Fruit fly (Drosophila melanogaster): Measurements from ENCODE around the gene CG10005.
"Not testable (repeated sequence)": the region's sequence is repeated elsewhere in the genome, so short reads cannot be mapped to it uniquely, and the experiment has no call there.

CG10005 gene

dm6 chr3R:11968030-11968753, 8.8 kb downstream of the CG10005 start:
- no peak for TF ChIP-seq psq (optimal IDR thresholded peaks at IDR 0.05)
- TF ChIP-seq CG8478 (optimal IDR thresholded peaks at IDR 0.05): no peak
- TF ChIP-seq Dll (optimal IDR thresholded peaks at IDR 0.05): no peak
- no peak for TF ChIP-seq usp (GFP tag; optimal IDR thresholded peaks at IDR 0.05)
- TF ChIP-seq EcR (GFP tag; optimal IDR thresholded peaks at IDR 0.05): no peak

DNA sequence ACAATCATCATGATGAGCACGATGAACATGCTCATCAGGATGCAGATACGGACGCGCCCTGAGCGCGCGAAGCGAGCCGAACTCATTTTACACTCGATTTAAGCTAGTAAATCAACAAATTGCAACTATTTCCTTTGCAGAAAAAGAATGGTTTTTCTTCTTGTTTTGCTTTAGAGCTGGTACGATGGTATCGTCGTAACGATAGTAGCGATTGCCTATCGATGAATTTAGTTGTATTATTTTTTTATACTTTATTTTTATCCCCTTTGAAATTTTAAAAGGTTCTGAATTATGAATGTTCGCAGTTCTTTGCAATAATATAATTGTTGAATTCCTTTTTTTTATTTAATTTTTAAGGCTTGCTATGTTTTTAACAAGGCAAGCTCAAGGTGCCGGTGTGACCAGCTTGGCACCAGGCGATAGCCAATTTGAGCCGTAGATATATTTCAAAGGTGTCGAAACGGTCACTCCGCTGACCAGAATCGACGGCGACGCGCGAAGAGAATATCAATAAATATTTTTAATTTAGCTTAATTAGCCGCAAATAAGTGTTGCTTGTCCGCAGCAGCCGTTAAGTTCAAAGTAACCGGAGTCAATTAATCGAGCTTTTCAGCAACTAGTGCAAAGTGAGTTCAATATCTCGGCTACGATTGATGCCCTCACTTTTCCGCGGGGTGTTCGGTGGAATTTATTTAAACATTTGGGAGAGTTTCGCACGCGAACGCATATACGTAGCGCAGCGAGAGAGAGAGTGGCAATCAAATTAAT, 9.6 kb downstream of the CG10005 start, which contains the start of the genes CG12213 and GC1:
Gene CG12213 (minus strand): TSS at position 430 of the 768 bp plus-strand sequence.
Gene GC1 (plus strand): TSS at position 447 of the 768 bp plus-strand sequence.
- TF ChIP-seq EcR (GFP tag; optimal IDR thresholded peaks at IDR 0.05) (no peak), psq (optimal IDR thresholded peaks at IDR 0.05) (no peak), usp (GFP tag; optimal IDR thresholded peaks at IDR 0.05) (no peak), Dll (optimal IDR thresholded peaks at IDR 0.05) (no peak), CG8478 (optimal IDR thresholded peaks at IDR 0.05) (no peak), pan (optimal IDR thresholded peaks at IDR 0.05) (no peak)

DNA sequence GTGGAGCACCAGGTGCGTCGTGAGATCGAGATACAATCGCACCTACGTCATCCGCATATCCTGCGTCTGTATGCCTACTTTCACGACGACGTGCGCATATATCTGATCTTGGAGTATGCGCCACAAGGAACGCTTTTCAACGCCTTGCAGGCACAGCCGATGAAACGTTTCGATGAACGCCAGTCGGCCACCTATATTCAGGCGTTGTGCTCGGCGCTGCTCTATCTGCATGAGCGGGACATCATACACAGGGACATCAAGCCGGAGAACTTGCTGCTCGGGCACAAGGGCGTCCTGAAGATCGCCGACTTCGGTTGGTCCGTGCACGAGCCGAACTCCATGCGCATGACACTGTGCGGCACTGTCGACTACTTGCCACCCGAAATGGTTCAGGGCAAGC, 13.0 kb downstream of the CG10005 start:
- no peak for TF ChIP-seq EcR (GFP tag; optimal IDR thresholded peaks at IDR 0.05)
- TF ChIP-seq pan (optimal IDR thresholded peaks at IDR 0.05): no peak

DNA sequence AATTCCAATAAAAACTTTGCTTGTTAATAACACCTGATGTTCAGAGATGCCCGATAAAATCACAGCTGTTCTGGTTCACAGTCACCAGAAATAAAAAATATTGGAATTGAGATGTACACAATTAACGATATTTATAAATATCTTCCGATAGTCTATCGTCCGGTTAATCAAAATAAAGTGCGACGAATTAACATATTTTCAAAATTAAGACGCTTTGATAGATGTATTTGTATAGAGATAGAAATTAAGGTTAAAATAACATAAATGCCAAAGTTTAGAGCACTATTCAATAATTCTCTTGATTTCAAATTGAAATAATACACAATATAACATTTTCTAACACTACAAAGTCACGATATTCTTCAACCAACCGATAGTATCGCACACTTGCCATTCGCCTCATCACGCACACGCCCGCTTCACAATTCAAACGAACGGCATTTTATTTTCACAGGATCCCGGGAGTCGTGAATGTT, 14.2 kb downstream of the CG10005 start, which contains the start of the genes CG3281 and aurA:
Gene CG3281 (minus strand): TSS at position 67 of the 476 bp plus-strand sequence.
Gene aurA (plus strand): TSS at position 386 of the 476 bp plus-strand sequence.
- TF ChIP-seq CG8478 (optimal IDR thresholded peaks at IDR 0.05) (no peak), psq (optimal IDR thresholded peaks at IDR 0.05) (no peak), EcR (GFP tag; optimal IDR thresholded peaks at IDR 0.05) (no peak), pan (optimal IDR thresholded peaks at IDR 0.05) (no peak), usp (GFP tag; optimal IDR thresholded peaks at IDR 0.05) (no peak), Dll (optimal IDR thresholded peaks at IDR 0.05) (no peak)

dm6 chr3R:11958235-11958634, 18.8 kb downstream of the CG10005 start, which contains the start of gene Hsp70Ab:
TSS of gene Hsp70Ab (plus strand) at chr3R:11958535.
- not testable (repeated sequence) for TF ChIP-seq pan, CG8478, Dll (optimal IDR thresholded peaks at IDR 0.05)

dm6 chr3R:11957388-11957787, 19.6 kb downstream of the CG10005 start:
- no peak for TF ChIP-seq psq (optimal IDR thresholded peaks at IDR 0.05)
- TF ChIP-seq usp (GFP tag; optimal IDR thresholded peaks at IDR 0.05): no peak
- TF ChIP-seq EcR (GFP tag; optimal IDR thresholded peaks at IDR 0.05): no peak
- no peak for TF ChIP-seq Dll (optimal IDR thresholded peaks at IDR 0.05)
- TF ChIP-seq CG8478 (optimal IDR thresholded peaks at IDR 0.05): no peak

dm6 chr3R:11956444-11956843, 20.6 kb downstream of the CG10005 start, which contains the start of gene Hsp70Aa:
TSS of gene Hsp70Aa (minus strand) at chr3R:11956544.
- not testable (repeated sequence) for TF ChIP-seq Dll (optimal IDR thresholded peaks at IDR 0.05); pan (optimal IDR thresholded peaks at IDR 0.05); usp (GFP tag; optimal IDR thresholded peaks at IDR 0.05)

dm6 chr3R:11949387-11950029, 27.5 kb downstream of the CG10005 start, which contains the start of gene CG31211:
TSS of gene CG31211 (plus strand) at chr3R:11949680.
- TF ChIP-seq usp (GFP tag; optimal IDR thresholded peaks at IDR 0.05): no peak
- TF ChIP-seq Dll (optimal IDR thresholded peaks at IDR 0.05): no peak
- TF ChIP-seq psq (optimal IDR thresholded peaks at IDR 0.05): no peak

- TF ChIP-seq pan (optimal IDR thresholded peaks at IDR 0.05) (no peak), EcR (GFP tag; optimal IDR thresholded peaks at IDR 0.05) (no peak), usp (GFP tag; optimal IDR thresholded peaks at IDR 0.05) (no peak), psq (optimal IDR thresholded peaks at IDR 0.05) (no peak), CG8478 (optimal IDR thresholded peaks at IDR 0.05) (no peak), Dll (optimal IDR thresholded peaks at IDR 0.05) (no peak)
These were observed 28.1 kb downstream of the CG10005 start, which contains the start of gene Cad87A for dm6 chr3R:11948903-11949358. TSS of gene Cad87A (minus strand) at chr3R:11949129.

dm6 chr3R:11947959-11948358, 29.0 kb downstream of the CG10005 start:
- TF ChIP-seq pan (optimal IDR thresholded peaks at IDR 0.05) (no peak), psq (optimal IDR thresholded peaks at IDR 0.05) (no peak), usp (GFP tag; optimal IDR thresholded peaks at IDR 0.05) (no peak), EcR (GFP tag; optimal IDR thresholded peaks at IDR 0.05) (no peak), Dll (optimal IDR thresholded peaks at IDR 0.05) (no peak), CG8478 (optimal IDR thresholded peaks at IDR 0.05) (no peak)

DNA sequence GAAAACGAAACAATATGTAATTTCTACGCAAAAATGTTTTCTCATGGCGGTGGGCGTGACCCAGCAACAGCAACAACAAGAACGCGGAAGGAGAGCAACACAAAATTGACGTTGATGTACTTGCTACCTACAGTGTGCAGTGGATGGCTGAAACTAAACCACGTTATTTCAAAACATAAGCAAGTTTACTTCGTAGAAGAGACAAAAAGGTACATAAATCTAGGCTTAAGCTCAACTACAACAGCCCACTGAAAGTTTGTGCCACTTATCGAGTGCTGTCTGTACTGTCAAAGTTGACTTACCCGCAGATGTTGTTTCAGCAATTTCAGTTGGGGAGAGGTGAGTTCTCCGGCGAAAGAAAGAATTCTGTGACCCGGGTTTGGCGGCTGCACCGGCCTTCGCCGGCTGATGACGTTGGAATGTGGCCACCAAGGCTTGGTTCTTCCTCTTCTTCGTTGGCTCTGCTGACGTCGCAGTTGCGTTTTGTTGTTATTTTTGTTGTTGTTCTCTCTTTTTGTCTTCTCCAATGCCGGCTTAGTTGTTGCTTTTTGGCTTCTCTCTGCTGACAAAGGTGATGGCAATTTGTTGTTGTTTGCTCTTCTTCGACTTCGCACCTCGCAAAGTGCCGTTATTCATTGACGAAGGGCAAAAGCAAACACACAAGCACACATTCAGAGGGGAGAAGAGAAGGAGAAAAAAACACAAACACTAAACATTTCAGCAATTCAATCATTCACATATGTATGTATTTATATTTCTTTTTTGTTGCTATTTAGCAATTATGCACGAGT, 29.7 kb downstream of the CG10005 start:
- TF ChIP-seq usp (GFP tag; optimal IDR thresholded peaks at IDR 0.05): no peak

Data from whole organism.